Worm (Caenorhabditis elegans) whole organism, L1 larva: ENCODE data around the gene ndx-6.

Source experiments
- aly-2 ChIP-seq: fragments of 150-350 bp; optimal IDR thresholded peaks from 2 replicates; lab custom pipeline; 2014; ENCODE audit warnings: missing biosample characterization, missing genetic modification characterization
- ama-1 ChIP-seq: fragments of 150-350 bp; optimal IDR thresholded peaks from 2 replicates; lab custom pipeline; 2014
- ceh-82 ChIP-seq, 3 experiments: fragments of 150-350 bp in 1 of 3; sonication (generic microtip) in 2 of 3; optimal IDR thresholded peaks; 2 replicates each; lab custom pipeline; 2014 to 2017; ENCODE audit warnings: missing biosample characterization in 3 of 3, missing genetic modification characterization in 3 of 3
- jun-1 ChIP-seq: fragments of 150-350 bp; optimal IDR thresholded peaks from 2 replicates; lab custom pipeline; 2014; ENCODE audit warnings: missing biosample characterization, missing genetic modification reagents, missing genetic modification characterization
- lin-13 ChIP-seq: fragments of 150-350 bp; optimal IDR thresholded peaks from 2 replicates; lab custom pipeline; 2014; ENCODE audit warnings: missing biosample characterization, missing genetic modification reagents, missing genetic modification characterization
- lsy-2 ChIP-seq, 2 experiments: fragments of 150-350 bp; optimal IDR thresholded peaks; 2 replicates each; lab custom pipeline; 2014; ENCODE audit warnings: missing biosample characterization in 2 of 2, missing genetic modification characterization in 2 of 2
- nhr-77 ChIP-seq: fragments of 150-350 bp; optimal IDR thresholded peaks from 2 replicates; lab custom pipeline; 2014; ENCODE audit warnings: missing biosample characterization, missing genetic modification characterization
- nhr-84 ChIP-seq: sonication (generic microtip); optimal IDR thresholded peaks from 2 replicates; lab custom pipeline; 2017; ENCODE audit warnings: missing biosample characterization, missing genetic modification characterization
- skn-1 ChIP-seq: fragments of 150-350 bp; optimal IDR thresholded peaks from 2 replicates; lab custom pipeline; 2014; ENCODE audit warnings: missing biosample characterization, missing genetic modification characterization
- unc-130 ChIP-seq: fragments of 150-350 bp; optimal IDR thresholded peaks from 2 replicates; lab custom pipeline; 2017; ENCODE audit warnings: missing biosample characterization, missing genetic modification characterization, inconsistent platforms
- unc-62 ChIP-seq: fragments of 150-350 bp; optimal IDR thresholded peaks from 2 replicates; lab custom pipeline; 2014; ENCODE audit warnings: missing biosample characterization, missing genetic modification reagents, missing genetic modification characterization

ce11 chrII:5407548-5407947 is 17.9 kb upstream of the ndx-6 start, which contains the start of gene clec-141:
- TF ChIP-seq unc-130 (tag; lab: Kevin White, UChicago) (no peak), nhr-84 (tag; lab: Kevin White, UChicago) (no peak), lin-13 (no peak), unc-62 (GFP tag; lab: Kevin White, UChicago) (no peak), lsy-2 (tag; optimal IDR thresholded peaks at IDR 0.05; lab: Kevin White, UChicago) (no peak), ama-1 (lab: Kevin White, UChicago) (no peak), jun-1 (tag; lab: Kevin White, UChicago) (no peak), nhr-77 (tag; lab: Kevin White, UChicago) (no peak), skn-1 (tag; lab: Kevin White, UChicago) (no peak), aly-2 (tag; lab: Kevin White, UChicago) (no peak), ceh-82 (tag; optimal IDR thresholded peaks at IDR 0.05; lab: Kevin White, UChicago) (no peak)
